Worm (Caenorhabditis elegans) whole organism, L4 larva: Measurements from ENCODE around the gene his-37.
A peak's percentile ranks its signal among the peaks of the same experiment; 100 is the strongest.

Experiments
- D1046.2 ChIP-seq: fragments of 200-800 bp; sonication (Bioruptor generic); IDR thresholded peaks from 2 replicates; pipeline ENCODE4 v1.3.6; 2022; ENCODE audit warnings: missing genetic modification characterization, missing compliant biosample characterization
- F10B5.3 ChIP-seq: sonication (generic microtip); optimal IDR thresholded peaks from 2 replicates; lab custom pipeline; 2016; ENCODE audit warnings: mild to moderate bottlenecking, missing genetic modification characterization, missing compliant biosample characterization
- F26F4.8 ChIP-seq: fragments of 200-800 bp; sonication (Bioruptor generic); conservative IDR thresholded peaks from 2 replicates; pipeline ENCODE4 v1.3.6; 2022; ENCODE audit warnings: missing genetic modification characterization, missing compliant biosample characterization
- F37D6.2 ChIP-seq: sonication (generic microtip); optimal IDR thresholded peaks from 2 replicates; lab custom pipeline; 2016; ENCODE audit warnings: mild to moderate bottlenecking, missing genetic modification characterization, missing compliant biosample characterization
- F44E2.7 ChIP-seq: fragments of 200-800 bp; sonication (Bioruptor generic); IDR thresholded peaks from 2 replicates; pipeline ENCODE4 v2.1.2; 2022; ENCODE audit warnings: missing genetic modification characterization, missing compliant biosample characterization
- Y105C5A.15 ChIP-seq: fragments of 200-800 bp; sonication (Bioruptor generic); IDR thresholded peaks from 2 replicates; pipeline ENCODE4 v1.3.6; 2022; ENCODE audit warnings: missing genetic modification characterization, missing compliant biosample characterization
- Y5F2A.4 ChIP-seq: fragments of 200-800 bp; sonication (Bioruptor generic); optimal IDR thresholded peaks from 2 replicates; lab custom pipeline; 2018; ENCODE audit warnings: mild to moderate bottlenecking, missing genetic modification characterization, missing compliant biosample characterization
- ZK546.5 ChIP-seq, 2 experiments: sonication (generic microtip); optimal IDR thresholded peaks; 2 replicates each; lab custom pipeline; 2017; ENCODE audit warnings: missing biosample characterization in 2 of 2, missing genetic modification characterization in 2 of 2
- aha-1 ChIP-seq: fragments of 150-350 bp; peaks from one replicate; lab custom pipeline; 2014; ENCODE audit warnings: missing biosample characterization, missing genetic modification characterization
- aly-2 ChIP-seq: sonication (generic microtip); optimal IDR thresholded peaks from 2 replicates; lab custom pipeline; 2018; ENCODE audit warnings: missing biosample characterization, missing genetic modification characterization
- ama-1 ChIP-seq: fragments of 150-350 bp; optimal IDR thresholded peaks from 2 replicates; lab custom pipeline; 2014; ENCODE audit warnings: inconsistent platforms, mixed read lengths
- arid-1 ChIP-seq: fragments of 200-800 bp; sonication (Bioruptor generic); conservative IDR thresholded peaks from 2 replicates; pipeline ENCODE4 v1.3.6; 2022; ENCODE audit warnings: missing genetic modification reagents, missing genetic modification characterization, missing compliant biosample characterization
- ceh-28 ChIP-seq: fragments of 150-350 bp; optimal IDR thresholded peaks from 2 replicates; lab custom pipeline; 2014; ENCODE audit warnings: missing biosample characterization, missing genetic modification reagents, missing genetic modification characterization
- ceh-32 ChIP-seq: sonication (generic microtip); optimal IDR thresholded peaks from 2 replicates; lab custom pipeline; 2016; ENCODE audit warnings: mild to moderate bottlenecking, missing genetic modification characterization, missing compliant biosample characterization; ENCODE audit not compliant: poor library complexity
- ceh-82 ChIP-seq: sonication (generic microtip); optimal IDR thresholded peaks from 2 replicates; lab custom pipeline; 2017; ENCODE audit warnings: missing biosample characterization, missing genetic modification characterization
- daf-12 ChIP-seq: fragments of 150-350 bp; optimal IDR thresholded peaks from 2 replicates; lab custom pipeline; 2014; ENCODE audit warnings: missing biosample characterization, missing genetic modification reagents, missing genetic modification characterization
- daf-16 ChIP-seq, 3 experiments: sonication (generic microtip); optimal IDR thresholded peaks; 2 replicates each; lab custom pipeline; 2016 to 2017; ENCODE audit warnings: missing genetic modification characterization in 3 of 3, missing genetic modification reagents in 3 of 3, mild to moderate bottlenecking in 2 of 3, missing compliant biosample characterization in 2 of 3, missing biosample characterization in 1 of 3, moderate library complexity in 1 of 3
- daf-19 ChIP-seq: fragments of 200-800 bp; sonication (Bioruptor generic); conservative IDR thresholded peaks from 2 replicates; pipeline ENCODE4 v1.3.6; 2022; ENCODE audit warnings: missing genetic modification characterization, missing compliant biosample characterization
- dmd-6 ChIP-seq: fragments of 200-800 bp; sonication (Bioruptor generic); IDR thresholded peaks from 2 replicates; pipeline ENCODE4 v1.3.6; 2022; ENCODE audit warnings: missing genetic modification reagents, missing genetic modification characterization, missing compliant biosample characterization
- dmd-9 ChIP-seq: fragments of 200-800 bp; sonication (Bioruptor generic); IDR thresholded peaks from 2 replicates; pipeline ENCODE4 v1.3.6; 2022; ENCODE audit warnings: missing genetic modification reagents, missing genetic modification characterization, missing compliant biosample characterization
- dve-1 ChIP-seq: sonication (generic microtip); optimal IDR thresholded peaks from 2 replicates; lab custom pipeline; 2017; ENCODE audit warnings: antibody characterized with exemption, mild to moderate bottlenecking, missing genetic modification characterization, missing compliant biosample characterization; ENCODE audit not compliant: insufficient read depth
- egl-27 ChIP-seq: sonication (generic microtip); optimal IDR thresholded peaks from 3 replicates; lab custom pipeline; 2017; ENCODE audit warnings: missing biosample characterization, missing genetic modification reagents, missing genetic modification characterization
- egl-43 ChIP-seq: fragments of 200-800 bp; sonication (Bioruptor generic); IDR thresholded peaks from 2 replicates; pipeline ENCODE4 v1.3.6; 2022; ENCODE audit warnings: missing genetic modification reagents, missing genetic modification characterization, missing compliant biosample characterization
- fos-1 ChIP-seq: fragments of 150-350 bp; optimal IDR thresholded peaks from 2 replicates; lab custom pipeline; 2014; ENCODE audit warnings: missing biosample characterization, missing genetic modification characterization
- gei-8 ChIP-seq: fragments of 200-800 bp; sonication (Bioruptor generic); optimal IDR thresholded peaks from 2 replicates; lab custom pipeline; 2018; ENCODE audit warnings: mild to moderate bottlenecking, missing genetic modification characterization, missing compliant biosample characterization
- hif-1 ChIP-seq, 2 experiments: sonication (generic microtip); optimal IDR thresholded peaks; 2 replicates each; lab custom pipeline; 2016 to 2017; ENCODE audit warnings: missing compliant biosample characterization in 2 of 2, missing genetic modification characterization in 2 of 2, missing genetic modification reagents in 2 of 2, missing genotype in 2 of 2, mild to moderate bottlenecking in 1 of 2
- hlh-11 ChIP-seq: fragments of 200-800 bp; sonication (Bioruptor generic); optimal IDR thresholded peaks from 2 replicates; lab custom pipeline; 2018; ENCODE audit warnings: mild to moderate bottlenecking, missing genetic modification characterization, missing compliant biosample characterization
- lim-7 ChIP-seq: fragments of 200-800 bp; sonication (Bioruptor generic); IDR thresholded peaks from 2 replicates; pipeline ENCODE4 v1.3.6; 2022; ENCODE audit warnings: missing genetic modification characterization, missing compliant biosample characterization
- lin-29 ChIP-seq: fragments of 200-800 bp; sonication (Bioruptor generic); IDR thresholded peaks from 2 replicates; pipeline ENCODE4 v1.3.6; 2022; ENCODE audit warnings: missing genetic modification reagents, missing genetic modification characterization, missing compliant biosample characterization
- lin-38 ChIP-seq: fragments of 200-800 bp; sonication (Bioruptor generic); IDR thresholded peaks from 2 replicates; pipeline ENCODE4 v1.3.6; 2022; ENCODE audit warnings: missing genetic modification reagents, missing genetic modification characterization, missing compliant biosample characterization
- madf-5 ChIP-seq, 2 experiments: fragments of 200-800 bp; sonication (Bioruptor generic); IDR thresholded peaks; 2 replicates each; pipeline ENCODE4 v1.3.6; 2022; ENCODE audit warnings: missing compliant biosample characterization in 2 of 2, missing genetic modification characterization in 2 of 2
- mdt-29 ChIP-seq: fragments of 200-800 bp; sonication (Bioruptor generic); IDR thresholded peaks from 2 replicates; pipeline ENCODE4 v1.3.6; 2022; ENCODE audit warnings: missing genetic modification reagents, missing genetic modification characterization, missing compliant biosample characterization
- mep-1 ChIP-seq: fragments of 150-350 bp; sonication (generic microtip); optimal IDR thresholded peaks from 3 replicates; lab custom pipeline; 2014; ENCODE audit warnings: missing biosample characterization, missing genetic modification characterization
- mes-2 ChIP-seq: sonication (generic microtip); optimal IDR thresholded peaks from 2 replicates; lab custom pipeline; 2016; ENCODE audit warnings: missing genotype, mild to moderate bottlenecking, missing genetic modification characterization, missing compliant biosample characterization; ENCODE audit not compliant: poor library complexity, severe bottlenecking
- mxl-3 ChIP-seq: fragments of 200-800 bp; sonication (Bioruptor generic); optimal IDR thresholded peaks from 2 replicates; lab custom pipeline; 2018; ENCODE audit warnings: mild to moderate bottlenecking, missing genetic modification characterization, missing compliant biosample characterization
- nhr-102 ChIP-seq: sonication (generic microtip); optimal IDR thresholded peaks from 2 replicates; lab custom pipeline; 2016; ENCODE audit warnings: mild to moderate bottlenecking, missing genetic modification characterization, moderate library complexity, missing compliant biosample characterization
- nhr-111 ChIP-seq: fragments of 200-800 bp; sonication (Bioruptor generic); optimal IDR thresholded peaks from 2 replicates; lab custom pipeline; 2018; ENCODE audit warnings: mild to moderate bottlenecking, missing genetic modification characterization, missing compliant biosample characterization
- nhr-28 ChIP-seq: fragments of 150-350 bp; optimal IDR thresholded peaks from 2 replicates; lab custom pipeline; 2014; ENCODE audit warnings: missing biosample characterization, missing genetic modification characterization
- nhr-48 ChIP-seq: sonication (generic microtip); optimal IDR thresholded peaks from 2 replicates; lab custom pipeline; 2016; ENCODE audit warnings: mild to moderate bottlenecking, missing genetic modification characterization, missing compliant biosample characterization
- nhr-6 ChIP-seq: fragments of 150-350 bp; optimal IDR thresholded peaks from 2 replicates; lab custom pipeline; 2014; ENCODE audit warnings: missing biosample characterization, missing genetic modification characterization
- pha-4 ChIP-seq, 2 experiments: fragments of 150-350 bp in 1 of 2; fragments of 200-800 bp in 1 of 2; sonication (Bioruptor generic) in 1 of 2; IDR thresholded peaks in 1 of 2; optimal IDR thresholded peaks in 1 of 2; 2 replicates each; pipeline versions ENCODE4 v1.3.6 to Lab custom; 2014 to 2022; ENCODE audit warnings: missing genetic modification characterization in 2 of 2, missing genetic modification reagents in 2 of 2, missing biosample characterization in 1 of 2, missing compliant biosample characterization in 1 of 2
- php-3 ChIP-seq: fragments of 200-800 bp; sonication (Bioruptor generic); IDR thresholded peaks from 2 replicates; pipeline ENCODE4 v1.3.6; 2022; ENCODE audit warnings: missing genetic modification reagents, missing genetic modification characterization, missing compliant biosample characterization
- rbr-2 ChIP-seq: sonication (generic microtip); optimal IDR thresholded peaks from 2 replicates; lab custom pipeline; 2016; ENCODE audit warnings: missing genotype, missing genetic modification characterization, missing compliant biosample characterization
- saeg-2 ChIP-seq: fragments of 200-800 bp; sonication (Bioruptor generic); IDR thresholded peaks from 2 replicates; pipeline ENCODE4 v1.3.6; 2022; ENCODE audit warnings: missing genetic modification reagents, missing genetic modification characterization, missing compliant biosample characterization
- skn-1 ChIP-seq: fragments of 150-350 bp; optimal IDR thresholded peaks from 2 replicates; lab custom pipeline; 2014; ENCODE audit warnings: missing biosample characterization, missing genetic modification characterization
- snpc-1.2 ChIP-seq: fragments of 200-800 bp; sonication (Bioruptor generic); IDR thresholded peaks from 2 replicates; pipeline ENCODE4 v1.3.6; 2022; ENCODE audit warnings: missing genetic modification reagents, missing genetic modification characterization, missing compliant biosample characterization
- snpc-4 ChIP-seq: fragments of 150-350 bp; optimal IDR thresholded peaks from 2 replicates; lab custom pipeline; 2014; ENCODE audit warnings: missing biosample characterization, missing genetic modification characterization
- tag-97 ChIP-seq: fragments of 200-800 bp; sonication (Bioruptor generic); IDR thresholded peaks from 2 replicates; pipeline ENCODE4 v1.3.6; 2022; ENCODE audit warnings: missing genetic modification characterization, missing compliant biosample characterization
- unc-62 ChIP-seq, 3 experiments: fragments of 150-350 bp in 1 of 3; sonication (generic microtip); optimal IDR thresholded peaks in 2 of 3; peaks in 1 of 3; 1 replicate in 1 of 3; 2 replicates in 2 of 3; lab custom pipeline; 2014 to 2017; ENCODE audit warnings: missing biosample characterization in 3 of 3, missing genetic modification characterization in 3 of 3, missing genetic modification reagents in 3 of 3, missing genotype in 1 of 3
- zfp-3 ChIP-seq: fragments of 200-800 bp; sonication (Bioruptor generic); conservative IDR thresholded peaks from 2 replicates; pipeline ENCODE4 v1.3.6; 2022; ENCODE audit warnings: missing genetic modification reagents, missing genetic modification characterization, missing compliant biosample characterization
- ztf-11 ChIP-seq: fragments of 150-350 bp; optimal IDR thresholded peaks from 2 replicates; lab custom pipeline; 2014; ENCODE audit warnings: missing biosample characterization, missing genetic modification characterization

Gene his-37

DNA sequence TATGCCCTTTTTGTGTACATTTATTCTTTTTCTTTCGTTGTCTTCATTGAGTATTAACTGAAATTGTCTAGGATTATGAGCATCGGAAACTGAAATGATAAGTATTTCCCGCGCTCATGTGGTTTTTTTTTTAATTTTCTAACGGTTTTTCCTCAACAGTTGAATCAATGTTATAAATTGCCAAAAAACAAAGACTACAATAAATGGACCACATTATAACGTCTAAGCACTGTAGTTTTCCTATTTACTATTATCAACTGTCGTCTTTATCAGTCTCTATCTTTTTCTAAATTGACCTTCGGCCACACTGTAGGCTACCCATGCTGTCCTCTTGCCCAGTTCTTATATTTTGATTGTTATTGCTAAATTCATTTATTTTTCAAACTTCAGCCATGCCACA, 39.2 kb upstream of the his-37 start, which contains the start of gene acs-14:
Gene acs-14, plus strand, starts transcription at position 391 of the 400 bp plus-strand sequence.
- TF ChIP-seq skn-1 (tag; lab: Kevin White, UChicago) (no peak), Y105C5A.15 (GFP tag; lab: Robert Waterston, UW) (no peak), ztf-11 (no peak), mxl-3 (GFP tag; lab: Kevin White, UChicago) (no peak), saeg-2 (GFP tag; lab: Robert Waterston, UW) (no peak), madf-5 (GFP tag; IDR thresholded peaks at IDR 0.05; lab: Robert Waterston, UW) (no peak), ceh-28 (no peak), aha-1 (tag; lab: Kevin White, UChicago) (peak; percentile 74), ceh-32 (tag; lab: Kevin White, UChicago) (no peak), gei-8 (GFP tag; lab: Kevin White, UChicago) (no peak), ZK546.5 (tag; optimal IDR thresholded peaks at IDR 0.05; lab: Kevin White, UChicago) (no peak), snpc-1.2 (GFP tag; lab: Robert Waterston, UW) (no peak), D1046.2 (GFP tag; lab: Robert Waterston, UW) (no peak), lin-38 (GFP tag; lab: Robert Waterston, UW) (no peak), F10B5.3 (no peak), daf-16 (GFP tag; optimal IDR thresholded peaks at IDR 0.05; lab: Kevin White, UChicago) (no peak), daf-16 (tag; optimal IDR thresholded peaks at IDR 0.05; lab: Kevin White, UChicago) (peak; percentile 56), dve-1 (tag; lab: Kevin White, UChicago) (peak; percentile 26), lin-29 (GFP tag; lab: Robert Waterston, UW) (no peak), nhr-111 (GFP tag; lab: Kevin White, UChicago) (no peak), aly-2 (tag; lab: Kevin White, UChicago) (no peak), egl-27 (tag; lab: Kevin White, UChicago) (no peak), zfp-3 (GFP tag; lab: Robert Waterston, UW) (no peak), pha-4 (GFP tag; IDR thresholded peaks at IDR 0.05; lab: Robert Waterston, UW) (no peak), pha-4 (tag; optimal IDR thresholded peaks at IDR 0.05; lab: Kevin White, UChicago) (no peak), daf-19 (no peak), hif-1 (tag; optimal IDR thresholded peaks at IDR 0.05; lab: Kevin White, UChicago) (no peak), F37D6.2 (tag; lab: Kevin White, UChicago) (no peak), dmd-9 (GFP tag; lab: Robert Waterston, UW) (no peak), unc-62 (GFP tag; optimal IDR thresholded peaks at IDR 0.05 in 1 of 2; lab: Kevin White, UChicago) (no peak), unc-62 (tag; optimal IDR thresholded peaks at IDR 0.05; lab: Kevin White, UChicago) (no peak), daf-12 (no peak), nhr-6 (tag; lab: Kevin White, UChicago) (no peak), tag-97 (GFP tag; lab: Robert Waterston, UW) (no peak), fos-1 (tag; lab: Kevin White, UChicago) (no peak), hlh-11 (tag; lab: Kevin White, UChicago) (peak; percentile 16), egl-43 (GFP tag; lab: Robert Waterston, UW) (no peak), dmd-6 (GFP tag; lab: Robert Waterston, UW) (peak; percentile 34; the same call in 1 of the 2 replicates), mes-2 (tag; lab: Kevin White, UChicago) (no peak), ceh-82 (tag; lab: Kevin White, UChicago) (no peak), snpc-4 (tag; lab: Kevin White, UChicago) (no peak), nhr-102 (tag; lab: Kevin White, UChicago) (no peak), nhr-28 (tag; lab: Kevin White, UChicago) (peak; percentile 50), nhr-48 (tag; lab: Kevin White, UChicago) (no peak), rbr-2 (no peak), Y5F2A.4 (no peak), ama-1 (no peak), mdt-29 (GFP tag; lab: Robert Waterston, UW) (no peak), arid-1 (GFP tag; lab: Robert Waterston, UW) (no peak), mep-1 (tag; lab: Kevin White, UChicago) (no peak), F44E2.7 (GFP tag; lab: Robert Waterston, UW) (no peak), F26F4.8 (no peak), lim-7 (GFP tag; lab: Robert Waterston, UW) (no peak), php-3 (GFP tag; lab: Robert Waterston, UW) (no peak)
